Worm (Caenorhabditis elegans): ENCODE measurements around the gene F16G10.10.

ce11 chrII:2383334-2383733, 7.5 kb downstream of the F16G10.10 start, which contains the start of gene F16G10.8:
- no peak for TF ChIP-seq him-1 (tag; optimal IDR thresholded peaks at IDR 0.05)
- TF ChIP-seq W03F9.2 (tag; optimal IDR thresholded peaks at IDR 0.05), result no peak
